Worm (Caenorhabditis elegans): ENCODE data around the gene C37C3.10.

- TF ChIP-seq nhr-28 (tag; optimal IDR thresholded peaks at IDR 0.05) (no peak), fkh-10 (GFP tag; optimal IDR thresholded peaks at IDR 0.05) (no peak), R02D3.7 (tag; optimal IDR thresholded peaks at IDR 0.05) (no peak), egl-27 (tag; optimal IDR thresholded peaks at IDR 0.05) (no peak), elt-3 (tag; optimal IDR thresholded peaks at IDR 0.05) (no peak), zag-1 (tag; optimal IDR thresholded peaks at IDR 0.05) (no peak), mdl-1 (tag; optimal IDR thresholded peaks at IDR 0.05) (no peak), nhr-76 (tag; optimal IDR thresholded peaks at IDR 0.05) (no peak)
Measured at ce11 chrV:7853900-7854299, 9.0 kb downstream of the C37C3.10 start.

All from whole organism, L3 larva.